Worm (Caenorhabditis elegans) whole organism, late embryonic: ENCODE measurements around the gene mrpl-11.

Experiments used
- K09A11.1 ChIP-seq: sonication (generic microtip); optimal IDR thresholded peaks from 2 replicates; lab custom pipeline; 2017; ENCODE audit warnings: antibody characterized with exemption, mild to moderate bottlenecking, missing genetic modification characterization, missing compliant biosample characterization; ENCODE audit not compliant: insufficient read depth
- ama-1 ChIP-seq: fragments of 150-350 bp; optimal IDR thresholded peaks from 2 replicates; lab custom pipeline; 2014
- ceh-18 ChIP-seq: sonication (generic microtip); optimal IDR thresholded peaks from 2 replicates; lab custom pipeline; 2016; ENCODE audit warnings: missing genetic modification characterization, missing compliant biosample characterization
- ceh-19 ChIP-seq: fragments of 200-800 bp; sonication (Bioruptor generic); optimal IDR thresholded peaks from 2 replicates; lab custom pipeline; 2018; ENCODE audit warnings: mild to moderate bottlenecking, missing genetic modification characterization, missing compliant biosample characterization
- ceh-22 ChIP-seq: sonication (generic microtip); optimal IDR thresholded peaks from 2 replicates; lab custom pipeline; 2017; ENCODE audit warnings: missing biosample characterization, missing genetic modification characterization
- ceh-24 ChIP-seq: sonication (generic microtip); optimal IDR thresholded peaks from 2 replicates; lab custom pipeline; 2016; ENCODE audit warnings: mild to moderate bottlenecking, missing genetic modification characterization, missing compliant biosample characterization
- ceh-31 ChIP-seq: sonication (generic microtip); optimal IDR thresholded peaks from 2 replicates; lab custom pipeline; 2016; ENCODE audit warnings: missing genetic modification characterization, missing compliant biosample characterization
- ceh-34 ChIP-seq: sonication (generic microtip); optimal IDR thresholded peaks from 2 replicates; lab custom pipeline; 2016; ENCODE audit warnings: mild to moderate bottlenecking, missing genetic modification characterization, missing compliant biosample characterization
- ceh-9 ChIP-seq: sonication (generic microtip); optimal IDR thresholded peaks from 2 replicates; lab custom pipeline; 2016; ENCODE audit warnings: mild to moderate bottlenecking, missing genetic modification characterization, inconsistent platforms, missing compliant biosample characterization
- che-1 ChIP-seq: sonication (generic microtip); optimal IDR thresholded peaks from 2 replicates; lab custom pipeline; 2016; ENCODE audit warnings: mild to moderate bottlenecking, missing genetic modification characterization, missing compliant biosample characterization
- dmd-4 ChIP-seq: sonication (generic microtip); optimal IDR thresholded peaks from 2 replicates; lab custom pipeline; 2016; ENCODE audit warnings: borderline replicate concordance, missing genetic modification characterization, missing compliant biosample characterization
- elt-2 ChIP-seq: sonication (generic microtip); optimal IDR thresholded peaks from 2 replicates; lab custom pipeline; 2016; ENCODE audit warnings: missing genetic modification reagents, missing genetic modification characterization, missing compliant biosample characterization
- elt-4 ChIP-seq: sonication (generic microtip); optimal IDR thresholded peaks from 2 replicates; lab custom pipeline; 2016; ENCODE audit warnings: missing genetic modification characterization, missing compliant biosample characterization
- eyg-1 ChIP-seq: sonication (generic microtip); optimal IDR thresholded peaks from 2 replicates; lab custom pipeline; 2016; ENCODE audit warnings: missing genotype, missing genetic modification characterization, missing compliant biosample characterization
- fkh-6 ChIP-seq: sonication (generic microtip); optimal IDR thresholded peaks from 2 replicates; lab custom pipeline; 2016; ENCODE audit warnings: missing genetic modification characterization, missing compliant biosample characterization
- hlh-30 ChIP-seq: sonication (generic microtip); optimal IDR thresholded peaks from 2 replicates; lab custom pipeline; 2017; ENCODE audit warnings: antibody characterized with exemption, missing genetic modification characterization, missing compliant biosample characterization; ENCODE audit not compliant: insufficient read depth
- madf-2 ChIP-seq: sonication (generic microtip); optimal IDR thresholded peaks from 2 replicates; lab custom pipeline; 2017; ENCODE audit warnings: missing genetic modification characterization, missing compliant biosample characterization
- mec-3 ChIP-seq: sonication (generic microtip); optimal IDR thresholded peaks from 2 replicates; lab custom pipeline; 2016; ENCODE audit warnings: borderline replicate concordance, missing genetic modification characterization, missing compliant biosample characterization
- nfya-1 ChIP-seq: sonication (generic microtip); optimal IDR thresholded peaks from 2 replicates; lab custom pipeline; 2017; ENCODE audit warnings: missing genetic modification characterization, mild to moderate bottlenecking, missing compliant biosample characterization, antibody characterized with exemption, moderate library complexity
- nhr-232 ChIP-seq: sonication (generic microtip); optimal IDR thresholded peaks from 2 replicates; lab custom pipeline; 2016; ENCODE audit warnings: missing genetic modification characterization, missing compliant biosample characterization
- odd-2 ChIP-seq: sonication (generic microtip); optimal IDR thresholded peaks from 2 replicates; lab custom pipeline; 2017; ENCODE audit warnings: antibody characterized with exemption, mild to moderate bottlenecking, missing genetic modification characterization, missing compliant biosample characterization
- pag-3 ChIP-seq: sonication (generic microtip); optimal IDR thresholded peaks from 2 replicates; lab custom pipeline; 2016; ENCODE audit warnings: missing compliant biosample characterization, missing genetic modification characterization, borderline replicate concordance
- pax-1 ChIP-seq: fragments of 150-350 bp; optimal IDR thresholded peaks from 2 replicates; lab custom pipeline; 2014; ENCODE audit warnings: missing biosample characterization, missing genetic modification characterization
- pha-2 ChIP-seq: sonication (generic microtip); optimal IDR thresholded peaks from 2 replicates; lab custom pipeline; 2017; ENCODE audit warnings: mild to moderate bottlenecking, missing genetic modification characterization, missing compliant biosample characterization
- pha-4 ChIP-seq: fragments of 150-350 bp; optimal IDR thresholded peaks from 2 replicates; lab custom pipeline; 2018; ENCODE audit warnings: missing biosample characterization, missing genetic modification reagents, missing genetic modification characterization
- ref-2 ChIP-seq: sonication (generic microtip); optimal IDR thresholded peaks from 2 replicates; lab custom pipeline; 2016; ENCODE audit warnings: missing genetic modification characterization, missing compliant biosample characterization
- rnt-1 ChIP-seq: sonication (generic microtip); optimal IDR thresholded peaks from 2 replicates; lab custom pipeline; 2016; ENCODE audit warnings: missing genetic modification characterization, missing compliant biosample characterization
- sdc-2 ChIP-seq: sonication (generic microtip); optimal IDR thresholded peaks from 2 replicates; lab custom pipeline; 2016; ENCODE audit warnings: missing genotype, missing genetic modification characterization, missing compliant biosample characterization
- syd-9 ChIP-seq: sonication (generic microtip); optimal IDR thresholded peaks from 2 replicates; lab custom pipeline; 2016; ENCODE audit warnings: mild to moderate bottlenecking, missing genetic modification characterization, moderate library complexity, missing compliant biosample characterization
- tbx-2 ChIP-seq: sonication (generic microtip); optimal IDR thresholded peaks from 2 replicates; lab custom pipeline; 2016; ENCODE audit warnings: missing genetic modification characterization, missing compliant biosample characterization
- ttx-3 ChIP-seq: sonication (generic microtip); optimal IDR thresholded peaks from 2 replicates; lab custom pipeline; 2016; ENCODE audit warnings: missing genetic modification reagents, missing genetic modification characterization, missing compliant biosample characterization
- unc-42 ChIP-seq: sonication (generic microtip); optimal IDR thresholded peaks from 2 replicates; lab custom pipeline; 2016; ENCODE audit warnings: missing genotype, missing genetic modification characterization, missing compliant biosample characterization
- unc-55 ChIP-seq: sonication (generic microtip); optimal IDR thresholded peaks from 2 replicates; lab custom pipeline; 2017; ENCODE audit warnings: missing biosample characterization, missing genetic modification reagents, missing genetic modification characterization
- ztf-16 ChIP-seq: sonication (generic microtip); optimal IDR thresholded peaks from 2 replicates; lab custom pipeline; 2017; ENCODE audit warnings: missing genetic modification characterization, missing compliant biosample characterization

Gene mrpl-11

DNA sequence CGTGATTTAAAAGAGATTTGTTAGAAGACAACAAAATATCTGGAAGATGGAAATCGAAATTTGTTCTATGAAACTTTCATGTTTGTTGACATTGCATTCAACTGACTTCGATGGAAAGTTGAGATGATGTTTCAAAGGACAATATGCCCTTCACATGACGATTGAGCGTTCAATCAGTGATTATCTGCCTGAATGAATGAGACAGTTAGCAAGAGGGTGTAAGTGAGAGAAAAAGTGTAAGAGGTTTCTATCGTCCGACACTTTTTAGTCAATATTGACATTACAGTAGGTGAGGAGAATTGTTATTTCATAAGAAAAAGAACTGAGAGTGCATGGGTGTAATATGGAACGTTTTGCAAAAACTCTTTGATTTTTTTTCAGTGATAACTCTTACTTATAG is 15.8 kb downstream of the mrpl-11 start:
- TF ChIP-seq ceh-9 (tag; lab: Kevin White, UChicago) (no peak), madf-2 (no peak), ceh-22 (tag; lab: Kevin White, UChicago) (no peak), elt-4 (no peak), dmd-4 (tag; lab: Kevin White, UChicago) (no peak), pha-4 (tag; lab: Kevin White, UChicago) (no peak), fkh-6 (tag; lab: Kevin White, UChicago) (no peak), mec-3 (tag; lab: Kevin White, UChicago) (no peak), unc-42 (tag; lab: Kevin White, UChicago) (no peak), nfya-1 (no peak), tbx-2 (no peak), pag-3 (tag; lab: Kevin White, UChicago) (no peak), ztf-16 (tag; lab: Kevin White, UChicago) (no peak), syd-9 (tag; lab: Kevin White, UChicago) (no peak), nhr-232 (no peak), ceh-24 (tag; lab: Kevin White, UChicago) (no peak), ceh-19 (GFP tag; lab: Kevin White, UChicago) (no peak), K09A11.1 (tag; lab: Kevin White, UChicago) (no peak), odd-2 (no peak)

DNA sequence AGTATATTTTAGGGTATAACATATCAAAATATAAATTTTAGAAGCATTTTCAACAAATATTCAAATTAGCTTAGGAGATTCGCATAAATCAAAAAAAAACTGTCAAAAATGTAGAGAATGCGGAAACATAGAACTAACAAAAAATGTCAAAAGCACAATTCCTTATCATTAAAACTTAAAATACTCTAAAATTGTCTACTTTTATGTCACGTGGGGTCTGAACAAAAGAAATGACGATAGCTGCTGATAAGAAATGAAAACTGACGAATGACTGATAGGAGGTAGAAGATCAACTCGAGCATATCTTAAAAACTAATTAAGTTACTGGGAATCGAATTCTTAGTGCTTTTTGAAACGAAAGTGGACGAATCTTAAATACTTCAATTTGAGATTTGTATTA is 16.2 kb downstream of the mrpl-11 start:
- TF ChIP-seq dmd-4 (tag; lab: Kevin White, UChicago), result no peak
- no peak for TF ChIP-seq unc-42 (tag; lab: Kevin White, UChicago)
- no peak for TF ChIP-seq rnt-1 (tag; lab: Kevin White, UChicago)
- TF ChIP-seq elt-2 (tag; lab: Kevin White, UChicago), result peak; percentile 78

DNA sequence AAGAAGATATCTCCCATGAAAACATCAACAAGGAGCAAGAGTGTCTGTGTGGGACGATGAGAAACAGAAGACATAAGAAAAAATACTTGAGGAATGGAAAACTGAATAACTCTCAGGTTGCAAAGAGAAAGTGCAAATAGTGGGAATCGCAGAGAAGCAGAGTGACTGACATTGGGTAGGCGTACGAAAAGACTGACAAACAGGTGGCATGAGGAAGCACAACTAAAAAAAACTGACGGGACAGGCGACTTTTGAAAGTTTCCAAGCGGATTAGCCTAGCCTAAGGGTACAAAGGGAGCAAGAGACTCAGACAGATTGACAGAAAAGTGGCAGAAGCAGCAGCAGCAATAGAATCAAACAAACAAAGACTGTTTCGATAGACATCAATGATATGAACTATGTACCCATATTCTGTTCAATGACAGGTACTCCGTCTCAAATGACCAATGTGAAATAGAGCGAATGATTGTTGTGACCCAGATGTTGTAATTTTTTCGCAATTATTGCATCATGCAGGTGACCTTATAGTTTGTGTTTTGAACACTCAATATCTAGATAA is 17.0 kb downstream of the mrpl-11 start:
- no peak for TF ChIP-seq ttx-3 (tag; lab: Kevin White, UChicago)
- TF ChIP-seq ceh-31 (tag; lab: Kevin White, UChicago), result peak; percentile 2
- no peak for TF ChIP-seq madf-2
- peak; percentile 15 for TF ChIP-seq ceh-34 (tag; lab: Kevin White, UChicago)
- TF ChIP-seq ama-1 (lab: Kevin White, UChicago), result no peak
- TF ChIP-seq ceh-18, result peak; percentile 72
- no peak for TF ChIP-seq pax-1 (tag; lab: Kevin White, UChicago)
- TF ChIP-seq unc-42 (tag; lab: Kevin White, UChicago), result no peak
- peak; percentile 2 for TF ChIP-seq unc-55
- no peak for TF ChIP-seq pha-2 (tag; lab: Kevin White, UChicago)

DNA sequence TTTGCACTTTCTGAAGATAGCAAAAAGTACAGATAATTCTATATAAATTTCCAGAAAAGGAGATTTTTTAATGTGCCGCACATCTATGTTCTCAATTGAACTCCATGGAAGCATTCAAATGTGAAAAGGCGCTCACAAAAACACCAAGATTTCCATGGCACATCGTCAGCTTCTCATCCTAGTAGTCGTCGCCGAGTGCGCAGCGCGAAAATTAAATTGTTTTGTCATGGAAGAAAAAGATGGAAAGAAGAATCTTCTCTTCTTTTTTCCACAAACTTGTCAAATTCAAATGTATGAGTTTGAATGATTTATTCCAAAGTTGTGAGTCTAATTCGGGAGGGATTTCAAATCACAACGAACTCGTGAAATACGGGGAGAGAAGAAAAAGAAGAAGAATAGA is 19.9 kb downstream of the mrpl-11 start:
- TF ChIP-seq unc-42 (tag; lab: Kevin White, UChicago) (peak; percentile 87), ceh-18 (no peak), eyg-1 (no peak), ttx-3 (tag; lab: Kevin White, UChicago) (no peak)

DNA sequence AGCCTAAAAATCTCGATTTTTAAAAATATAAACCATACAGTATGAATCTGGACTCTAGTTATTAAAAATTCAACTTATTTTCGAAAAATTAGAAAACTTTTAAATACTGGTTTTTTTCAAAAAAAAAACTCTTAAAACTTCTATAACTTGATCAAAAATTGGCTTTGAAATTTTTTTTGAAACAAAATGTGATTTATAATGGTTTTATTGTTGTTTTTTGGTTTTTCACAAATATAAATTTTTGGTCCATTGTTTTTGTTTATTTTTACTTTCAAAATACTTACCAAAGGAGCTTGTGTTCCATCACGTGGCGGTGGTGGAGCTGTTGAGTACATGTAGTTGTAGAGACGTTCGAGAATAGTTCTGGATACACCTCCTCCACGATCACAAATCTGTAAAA is 20.8 kb downstream of the mrpl-11 start:
- TF ChIP-seq che-1 (tag; lab: Kevin White, UChicago) (no peak), sdc-2 (tag; lab: Kevin White, UChicago) (no peak)

DNA sequence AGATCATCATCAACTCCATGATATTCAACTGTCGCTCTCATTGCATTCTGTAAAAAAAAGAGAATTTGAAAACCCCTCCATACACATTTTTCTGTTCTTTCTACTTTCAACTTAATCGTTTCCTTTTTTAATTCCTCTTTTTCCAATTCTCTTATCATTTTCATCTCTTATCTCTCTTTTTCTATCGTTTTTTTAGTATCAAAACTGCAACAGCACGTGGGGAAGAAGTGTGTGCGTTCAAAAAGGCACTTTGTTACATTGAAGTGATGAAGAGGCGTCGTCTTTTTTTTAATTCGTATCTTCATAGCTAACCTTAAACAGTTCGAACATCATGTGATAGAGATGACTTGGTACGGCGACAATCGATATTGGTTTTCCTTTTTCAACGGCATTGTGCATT is 21.7 kb downstream of the mrpl-11 start:
- TF ChIP-seq ref-2, result no peak
- TF ChIP-seq elt-2 (tag; lab: Kevin White, UChicago), result peak; percentile 17
- TF ChIP-seq pax-1 (tag; lab: Kevin White, UChicago), result no peak
- no peak for TF ChIP-seq rnt-1 (tag; lab: Kevin White, UChicago)
- TF ChIP-seq hlh-30 (tag; lab: Kevin White, UChicago), result no peak
- no peak for TF ChIP-seq unc-42 (tag; lab: Kevin White, UChicago)
